Fruit fly (Drosophila melanogaster) whole organism, embryonic: Measurements from ENCODE around the gene PXo.
A peak's percentile ranks its signal among the peaks of the same experiment; 100 is the strongest.

Source experiments
- Abd-B ChIP-seq: fragments of 200-800 bp; sonication (Bioruptor generic); optimal IDR thresholded peaks from 2 replicates; lab custom pipeline; 2018; ENCODE audit warnings: missing biosample characterization, mild to moderate bottlenecking, missing genetic modification characterization, moderate library complexity
- Atf3 ChIP-seq: fragments of 200-800 bp; sonication (Bioruptor generic); optimal IDR thresholded peaks from 3 replicates; lab custom pipeline; 2016; ENCODE audit warnings: missing biosample characterization, missing genetic modification characterization
- CG10565 ChIP-seq: fragments of 200-800 bp; sonication (Bioruptor generic); optimal IDR thresholded peaks from 3 replicates; lab custom pipeline; 2016; ENCODE audit warnings: missing biosample characterization, mild to moderate bottlenecking, missing genetic modification characterization
- CG10654 ChIP-seq: fragments of 200-800 bp; sonication (Bioruptor generic); optimal IDR thresholded peaks from 2 replicates; lab custom pipeline; 2016; ENCODE audit warnings: missing biosample characterization, missing genetic modification characterization
- CG11398 ChIP-seq: fragments of 200-800 bp; sonication (Bioruptor generic); optimal IDR thresholded peaks from 2 replicates; lab custom pipeline; 2016; ENCODE audit warnings: missing biosample characterization, missing genetic modification characterization
- CG11504 ChIP-seq: fragments of 200-800 bp; sonication (Bioruptor generic); optimal IDR thresholded peaks from 3 replicates; lab custom pipeline; 2019; ENCODE audit warnings: missing biosample characterization, mild to moderate bottlenecking, missing genetic modification characterization, moderate library complexity
- CG12155 ChIP-seq: fragments of 200-800 bp; sonication (Bioruptor generic); optimal IDR thresholded peaks from 3 replicates; lab custom pipeline; 2016; ENCODE audit warnings: missing biosample characterization, missing genetic modification characterization
- CG13624 ChIP-seq: fragments of 200-800 bp; sonication (Bioruptor generic); optimal IDR thresholded peaks from 2 replicates; lab custom pipeline; 2016; ENCODE audit warnings: missing biosample characterization, missing genetic modification characterization
- CG15269 ChIP-seq: fragments of 200-800 bp; sonication (Bioruptor generic); optimal IDR thresholded peaks from 2 replicates; lab custom pipeline; 2018; ENCODE audit warnings: missing biosample characterization, mild to moderate bottlenecking, missing genetic modification characterization, moderate library complexity
- CG17802 ChIP-seq: fragments of 200-800 bp; sonication (Bioruptor generic); optimal IDR thresholded peaks from 2 replicates; lab custom pipeline; 2018; ENCODE audit warnings: missing biosample characterization, mild to moderate bottlenecking, missing genetic modification characterization, moderate library complexity
- CG18764 ChIP-seq: fragments of 200-800 bp; sonication (Bioruptor generic); optimal IDR thresholded peaks from 3 replicates; lab custom pipeline; 2016; ENCODE audit warnings: missing biosample characterization, missing genetic modification characterization
- CG2120 ChIP-seq: fragments of 200-800 bp; sonication (Bioruptor generic); optimal IDR thresholded peaks from 3 replicates; lab custom pipeline; 2016; ENCODE audit warnings: missing biosample characterization, missing genetic modification characterization
- CG2202 ChIP-seq: fragments of 200-800 bp; sonication (Bioruptor generic); optimal IDR thresholded peaks from 2 replicates; lab custom pipeline; 2018; ENCODE audit warnings: missing biosample characterization, mild to moderate bottlenecking, missing genetic modification characterization
- CG2889 ChIP-seq: fragments of 200-800 bp; sonication (Bioruptor generic); IDR thresholded peaks from 3 replicates; pipeline ENCODE4 v1.3.6; 2022; ENCODE audit warnings: missing biosample characterization, missing genetic modification characterization
- CG4730 ChIP-seq: fragments of 200-800 bp; sonication (Bioruptor generic); IDR thresholded peaks from 2 replicates; pipeline ENCODE4 v1.3.6; 2022; ENCODE audit warnings: missing biosample characterization, missing genetic modification characterization
- CG6175 ChIP-seq: fragments of 200-800 bp; sonication (Bioruptor generic); IDR thresholded peaks from 3 replicates; pipeline ENCODE4 v1.3.6; 2022; ENCODE audit warnings: missing biosample characterization, missing genetic modification characterization
- CG7963 ChIP-seq: fragments of 200-800 bp; sonication (Bioruptor generic); IDR thresholded peaks from 3 replicates; pipeline ENCODE4 v1.3.6; 2022; ENCODE audit warnings: missing biosample characterization, missing genetic modification characterization; ENCODE audit not compliant: partially characterized antibody
- CG9437 ChIP-seq: fragments of 200-800 bp; sonication (Bioruptor generic); optimal IDR thresholded peaks from 2 replicates; lab custom pipeline; 2018; ENCODE audit warnings: missing biosample characterization, mild to moderate bottlenecking, missing genetic modification characterization
- CG9797 ChIP-seq: fragments of 200-800 bp; sonication (Bioruptor generic); optimal IDR thresholded peaks from 3 replicates; lab custom pipeline; 2018; ENCODE audit warnings: missing biosample characterization, mild to moderate bottlenecking, missing genetic modification characterization
- CG9932 ChIP-seq: fragments of 200-800 bp; sonication (Bioruptor generic); IDR thresholded peaks from 2 replicates; pipeline ENCODE4 v1.3.6; 2022; ENCODE audit warnings: missing biosample characterization, missing genetic modification characterization
- Camta ChIP-seq: fragments of 200-800 bp; sonication (Bioruptor generic); optimal IDR thresholded peaks from 2 replicates; lab custom pipeline; 2016; ENCODE audit warnings: missing biosample characterization, missing genetic modification characterization
- Dll ChIP-seq: fragments of 200-800 bp; sonication (Bioruptor generic); IDR thresholded peaks from 4 replicates; pipeline ENCODE4 v1.3.6; 2022; ENCODE audit warnings: missing biosample characterization, missing genetic modification characterization; ENCODE audit not compliant: partially characterized antibody
- Ets65A ChIP-seq: fragments of 200-800 bp; sonication (Bioruptor generic); peaks from one replicate; lab custom pipeline; 2016; ENCODE audit warnings: missing biosample characterization, missing genetic modification characterization
- MBD-R2 ChIP-seq: fragments of 200-800 bp; sonication (Bioruptor generic); IDR thresholded peaks from 2 replicates; pipeline ENCODE4 v1.3.6; 2022; ENCODE audit warnings: missing biosample characterization, missing genetic modification characterization
- NFAT ChIP-seq: fragments of 200-800 bp; sonication (Bioruptor generic); IDR thresholded peaks from 2 replicates; pipeline ENCODE4 v1.3.6; 2022; ENCODE audit warnings: missing biosample characterization, missing genetic modification characterization
- NK7.1 ChIP-seq: fragments of 200-800 bp; sonication (Bioruptor generic); optimal IDR thresholded peaks from 3 replicates; lab custom pipeline; 2016; ENCODE audit warnings: missing biosample characterization, missing genetic modification characterization
- Nf-YA ChIP-seq: fragments of 200-800 bp; sonication (Bioruptor generic); IDR thresholded peaks from 2 replicates; pipeline ENCODE4 v1.3.6; 2022; ENCODE audit warnings: missing biosample characterization, missing genetic modification characterization
- Ptx1 ChIP-seq: fragments of 200-800 bp; sonication (Bioruptor generic); IDR thresholded peaks from 2 replicates; pipeline ENCODE4 v1.3.6; 2022; ENCODE audit warnings: missing biosample characterization, missing genetic modification characterization
- Rx ChIP-seq: fragments of 200-800 bp; sonication (Bioruptor generic); IDR thresholded peaks from 2 replicates; pipeline ENCODE4 v1.3.6; 2022; ENCODE audit warnings: missing biosample characterization, missing genetic modification characterization
- Six4 ChIP-seq: fragments of 200-800 bp; sonication (Bioruptor generic); optimal IDR thresholded peaks from 2 replicates; lab custom pipeline; 2016; ENCODE audit warnings: missing biosample characterization, missing genetic modification characterization
- abd-A ChIP-seq: fragments of 200-800 bp; sonication (Bioruptor generic); optimal IDR thresholded peaks from 3 replicates; lab custom pipeline; 2019; ENCODE audit warnings: missing biosample characterization, mild to moderate bottlenecking, missing genetic modification characterization, moderate library complexity
- bigmax ChIP-seq: fragments of 200-800 bp; sonication (Bioruptor generic); optimal IDR thresholded peaks from 2 replicates; lab custom pipeline; 2018; ENCODE audit warnings: missing biosample characterization, mild to moderate bottlenecking, missing genetic modification characterization
- br ChIP-seq: fragments of >200 bp; optimal IDR thresholded peaks from 2 replicates; lab custom pipeline; 2017
- btn ChIP-seq: fragments of 200-800 bp; sonication (Bioruptor generic); optimal IDR thresholded peaks from 2 replicates; lab custom pipeline; 2016; ENCODE audit warnings: missing biosample characterization, missing genetic modification characterization
- dmrt99B ChIP-seq: fragments of 200-800 bp; sonication (Bioruptor generic); optimal IDR thresholded peaks from 2 replicates; lab custom pipeline; 2018; ENCODE audit warnings: missing biosample characterization, mild to moderate bottlenecking, missing genetic modification characterization, moderate library complexity
- exex ChIP-seq: fragments of 200-800 bp; sonication (Bioruptor generic); optimal IDR thresholded peaks from 4 replicates; lab custom pipeline; 2018; ENCODE audit warnings: missing biosample characterization, mild to moderate bottlenecking, missing genetic modification characterization, moderate library complexity
- fu2 ChIP-seq: fragments of 200-800 bp; sonication (Bioruptor generic); optimal IDR thresholded peaks from 2 replicates; lab custom pipeline; 2016; ENCODE audit warnings: missing biosample characterization, missing genetic modification characterization
- ham ChIP-seq: fragments of 200-800 bp; sonication (Bioruptor generic); IDR thresholded peaks from 2 replicates; pipeline ENCODE4 v1.3.6; 2022; ENCODE audit warnings: missing biosample characterization, missing genetic modification characterization
- her ChIP-seq: fragments of 200-800 bp; sonication (Bioruptor generic); optimal IDR thresholded peaks from 2 replicates; lab custom pipeline; 2016; ENCODE audit warnings: missing biosample characterization, missing genetic modification characterization
- kay ChIP-seq: fragments of 200-800 bp; sonication (Bioruptor generic); optimal IDR thresholded peaks from 2 replicates; lab custom pipeline; 2016; ENCODE audit warnings: missing biosample characterization, missing genetic modification characterization
- mirr ChIP-seq: fragments of 200-800 bp; sonication (Bioruptor generic); optimal IDR thresholded peaks from 3 replicates; lab custom pipeline; 2018; ENCODE audit warnings: missing biosample characterization, mild to moderate bottlenecking, missing genetic modification characterization
- oc ChIP-seq: fragments of 200-800 bp; sonication (Bioruptor generic); optimal IDR thresholded peaks from 2 replicates; lab custom pipeline; 2018; ENCODE audit warnings: missing biosample characterization, mild to moderate bottlenecking, missing genetic modification characterization, moderate library complexity
- p53 ChIP-seq: fragments of 200-800 bp; sonication (Bioruptor generic); optimal IDR thresholded peaks from 2 replicates; lab custom pipeline; 2016; ENCODE audit warnings: missing biosample characterization, missing genetic modification characterization
- peb ChIP-seq: fragments of 200-800 bp; sonication (Bioruptor generic); IDR thresholded peaks from 2 replicates; pipeline ENCODE4 v1.3.6; 2022; ENCODE audit warnings: missing biosample characterization, missing genetic modification characterization
- pfk ChIP-seq: fragments of 200-800 bp; sonication (Bioruptor generic); optimal IDR thresholded peaks from 2 replicates; lab custom pipeline; 2018; ENCODE audit warnings: missing biosample characterization, mild to moderate bottlenecking, missing genetic modification characterization, moderate library complexity
- prd ChIP-seq, 3 experiments: fragments of >200 bp in 2 of 3; fragments of 200-800 bp in 1 of 3; sonication (Bioruptor generic) in 1 of 3; optimal IDR thresholded peaks in 2 of 3; IDR thresholded peaks in 1 of 3; 2 replicates in 2 of 3; 3 replicates in 1 of 3; pipeline versions ENCODE4 v1.3.6 to Lab custom; 2017 to 2022; ENCODE audit warnings: missing biosample characterization in 1 of 3, missing genetic modification characterization in 1 of 3
- schlank ChIP-seq: fragments of 200-800 bp; sonication (Bioruptor generic); optimal IDR thresholded peaks from 2 replicates; lab custom pipeline; 2018; ENCODE audit warnings: missing biosample characterization, mild to moderate bottlenecking, missing genetic modification characterization
- shn ChIP-seq: fragments of 200-800 bp; sonication (Bioruptor generic); optimal IDR thresholded peaks from 3 replicates; lab custom pipeline; 2016; ENCODE audit warnings: missing biosample characterization, missing genetic modification characterization
- stwl ChIP-seq: fragments of 200-800 bp; sonication (Bioruptor generic); optimal IDR thresholded peaks from 3 replicates; lab custom pipeline; 2018; ENCODE audit warnings: missing biosample characterization, mild to moderate bottlenecking, missing genetic modification characterization, moderate library complexity
- vnd ChIP-seq: fragments of 200-800 bp; sonication (Bioruptor generic); IDR thresholded peaks from 3 replicates; pipeline ENCODE4 v1.3.6; 2022; ENCODE audit warnings: missing biosample characterization, missing genetic modification characterization; ENCODE audit not compliant: partially characterized antibody
- zf30C ChIP-seq: fragments of 200-800 bp; sonication (Bioruptor generic); optimal IDR thresholded peaks from 3 replicates; lab custom pipeline; 2018; ENCODE audit warnings: missing biosample characterization, mild to moderate bottlenecking, missing genetic modification characterization

The PXo gene

DNA sequence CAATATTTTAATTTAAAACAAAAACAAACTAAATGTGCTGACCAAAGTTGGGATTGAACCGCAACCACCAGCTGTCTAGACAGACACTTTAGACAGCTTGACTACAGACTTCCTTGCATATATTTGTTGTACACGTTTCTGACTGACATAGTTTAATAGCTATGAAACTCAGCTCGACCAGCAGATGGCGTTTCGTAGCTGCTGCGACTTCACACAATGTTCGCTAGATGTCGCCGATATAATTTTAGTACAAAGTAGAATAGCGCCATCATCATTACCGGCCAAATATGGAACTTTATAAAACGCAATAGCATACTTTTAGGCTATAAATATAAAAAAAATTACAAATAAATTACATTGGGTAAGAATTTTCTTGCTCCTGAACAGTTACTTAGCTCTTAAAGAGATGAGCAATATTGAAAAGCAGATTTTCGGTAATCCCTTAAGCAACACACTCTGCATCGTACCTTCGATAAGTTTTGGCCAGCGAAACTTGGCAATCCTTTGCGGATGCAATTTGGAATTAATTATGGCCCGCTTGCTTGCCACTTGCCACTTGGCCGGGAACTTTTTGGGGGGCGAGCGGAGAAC, 51.4 kb downstream of the PXo start (continued):
- TF ChIP-seq CG12155 (peak; percentile 43), CG13624 (GFP tag; lab: Kevin White, UChicago) (peak; percentile 25), abd-A (tag; lab: Kevin White, UChicago) (no peak), Camta (GFP tag; lab: Kevin White, UChicago) (peak; percentile 79), mirr (peak; percentile 61), CG2202 (tag; lab: Kevin White, UChicago) (no peak), oc (tag; lab: Kevin White, UChicago) (no peak), CG18764 (GFP tag; lab: Kevin White, UChicago) (peak; percentile 70), her (GFP tag; lab: Kevin White, UChicago) (no peak), NK7.1 (GFP tag; lab: Kevin White, UChicago) (peak; percentile 39), br (lab: Kevin White, UChicago) (no peak), vnd (GFP tag; lab: Robert Waterston, UW) (no peak), shn (GFP tag; lab: Kevin White, UChicago) (no peak), fu2 (GFP tag; lab: Kevin White, UChicago) (no peak), CG17802 (tag; lab: Kevin White, UChicago) (peak; percentile 43), CG9932 (GFP tag; lab: Robert Waterston, UW) (peak; percentile 88), Rx (GFP tag; lab: Robert Waterston, UW) (peak; percentile 66), Dll (GFP tag; lab: Robert Waterston, UW) (no peak), CG10565 (GFP tag; lab: Kevin White, UChicago) (no peak), MBD-R2 (peak; percentile 33; the same call in 1 of the 2 replicates), Nf-YA (GFP tag; lab: Robert Waterston, UW) (0 out of 2 replicates have a peak, but pooled peaks have one; percentile 20), CG7963 (GFP tag; lab: Robert Waterston, UW) (no peak), Ptx1 (GFP tag; lab: Robert Waterston, UW) (peak; percentile 86), btn (GFP tag; lab: Kevin White, UChicago) (peak; percentile 31), CG11504 (tag; lab: Kevin White, UChicago) (peak; percentile 87), CG9437 (GFP tag; lab: Kevin White, UChicago) (no peak), exex (tag; lab: Kevin White, UChicago) (no peak), p53 (peak; percentile 65), CG6175 (GFP tag; lab: Robert Waterston, UW) (no peak), Atf3 (peak; percentile 15), stwl (tag; lab: Kevin White, UChicago) (peak; percentile 79), pfk (GFP tag; lab: Kevin White, UChicago) (peak; percentile 23), kay (peak; percentile 51), CG11398 (GFP tag; lab: Kevin White, UChicago) (no peak), zf30C (GFP tag; lab: Kevin White, UChicago) (no peak), bigmax (GFP tag; lab: Kevin White, UChicago) (no peak), peb (GFP tag; lab: Robert Waterston, UW) (peak; percentile 65), CG2120 (GFP tag; lab: Kevin White, UChicago) (no peak), Abd-B (GFP tag; lab: Kevin White, UChicago) (peak; percentile 33), CG15269 (tag; lab: Kevin White, UChicago) (peak; percentile 54), schlank (tag; lab: Kevin White, UChicago) (no peak), dmrt99B (tag; lab: Kevin White, UChicago) (peak; percentile 60), prd (optimal IDR thresholded peaks at IDR 0.05; lab: Kevin White, UChicago) (no peak), prd (GFP tag; IDR thresholded peaks at IDR 0.05; lab: Robert Waterston, UW) (peak; percentile 81), CG10654 (peak; percentile 84), NFAT (GFP tag; lab: Robert Waterston, UW) (peak; percentile 91), Six4 (peak; percentile 50), ham (GFP tag; lab: Robert Waterston, UW) (no peak), Ets65A (peak; percentile 86), CG9797 (GFP tag; lab: Kevin White, UChicago) (peak; percentile 18), CG4730 (GFP tag; lab: Robert Waterston, UW) (peak; percentile 71), CG2889 (GFP tag; lab: Robert Waterston, UW) (no peak)
